Worm (Caenorhabditis elegans) whole organism, early embryonic: ENCODE results near the gene top-3.

ENCODE experiments used
- B0310.2 ChIP-seq: sonication (generic microtip); optimal IDR thresholded peaks from 2 replicates; lab custom pipeline; 2016; ENCODE audit warnings: mild to moderate bottlenecking, missing genetic modification characterization, missing compliant biosample characterization
- aly-1 ChIP-seq: sonication (generic microtip); optimal IDR thresholded peaks from 2 replicates; lab custom pipeline; 2016; ENCODE audit warnings: missing genetic modification characterization, missing compliant biosample characterization
- ama-1 ChIP-seq: fragments of 150-350 bp; optimal IDR thresholded peaks from 2 replicates; lab custom pipeline; 2014
- ceh-36 ChIP-seq: sonication (generic microtip); optimal IDR thresholded peaks from 2 replicates; lab custom pipeline; 2016; ENCODE audit warnings: missing genetic modification characterization, inconsistent platforms, missing compliant biosample characterization
- ets-7 ChIP-seq: sonication (generic microtip); optimal IDR thresholded peaks from 2 replicates; lab custom pipeline; 2016; ENCODE audit warnings: missing genotype, missing genetic modification characterization, missing compliant biosample characterization
- flt-1 ChIP-seq: fragments of 200-800 bp; sonication (Bioruptor generic); IDR thresholded peaks from 2 replicates; pipeline ENCODE4 v1.3.6; 2022; ENCODE audit warnings: missing genetic modification characterization, missing compliant biosample characterization
- hmbx-1 ChIP-seq: sonication (generic microtip); optimal IDR thresholded peaks from 2 replicates; lab custom pipeline; 2016; ENCODE audit warnings: mild to moderate bottlenecking, missing genetic modification characterization, missing compliant biosample characterization
- hmg-4 ChIP-seq: fragments of 200-800 bp; sonication (Bioruptor generic); optimal IDR thresholded peaks from 2 replicates; lab custom pipeline; 2018; ENCODE audit warnings: mild to moderate bottlenecking, missing genetic modification characterization, missing compliant biosample characterization
- hnd-1 ChIP-seq: sonication (generic microtip); optimal IDR thresholded peaks from 2 replicates; lab custom pipeline; 2016; ENCODE audit warnings: missing genetic modification characterization, missing compliant biosample characterization
- scrt-1 ChIP-seq: fragments of 200-800 bp; sonication (Bioruptor generic); IDR thresholded peaks from 2 replicates; pipeline ENCODE4 v1.3.6; 2022; ENCODE audit warnings: missing genetic modification characterization, missing compliant biosample characterization
- tbx-11 ChIP-seq: fragments of 200-800 bp; sonication (Bioruptor generic); IDR thresholded peaks from 2 replicates; pipeline ENCODE4 v1.3.6; 2022; ENCODE audit warnings: missing genetic modification characterization, missing compliant biosample characterization
- tbx-37 ChIP-seq: fragments of 200-800 bp; sonication (Bioruptor generic); conservative IDR thresholded peaks from 2 replicates; pipeline ENCODE4 v1.3.6; 2022; ENCODE audit warnings: missing genetic modification reagents, missing genetic modification characterization, missing compliant biosample characterization
- tra-4 ChIP-seq: sonication (generic microtip); optimal IDR thresholded peaks from 2 replicates; lab custom pipeline; 2017; ENCODE audit warnings: missing genetic modification characterization, missing compliant biosample characterization

Gene top-3

ce11 chrIII:11907177-11907576 is 52.8 kb downstream of the top-3 start, which contains the start of gene sdz-33:
Gene sdz-33 (plus strand): TSS chrIII:11907477.
- TF ChIP-seq hnd-1 (tag; lab: Kevin White, UChicago), result no peak
- no peak for TF ChIP-seq ceh-36 (tag; lab: Kevin White, UChicago)
- TF ChIP-seq flt-1 (GFP tag; lab: Robert Waterston, UW), result no peak
- TF ChIP-seq B0310.2 (tag; lab: Kevin White, UChicago), result no peak
- TF ChIP-seq hmg-4, result no peak
- no peak for TF ChIP-seq ama-1 (lab: Kevin White, UChicago)
- no peak for TF ChIP-seq tra-4 (tag; lab: Kevin White, UChicago)
- no peak for TF ChIP-seq tbx-37 (GFP tag; lab: Robert Waterston, UW)
- TF ChIP-seq scrt-1 (GFP tag; lab: Robert Waterston, UW), result no peak
- no peak for TF ChIP-seq ets-7 (tag; lab: Kevin White, UChicago)
- TF ChIP-seq hmbx-1, result no peak
- no peak for TF ChIP-seq tbx-11 (GFP tag; lab: Robert Waterston, UW)

ce11 chrIII:11902782-11903181 is 57.2 kb downstream of the top-3 start:
- TF ChIP-seq tra-4 (tag; lab: Kevin White, UChicago) (no peak), tbx-37 (GFP tag; lab: Robert Waterston, UW) (no peak), aly-1 (tag; lab: Kevin White, UChicago) (no peak)

- no peak for TF ChIP-seq hnd-1 (tag; lab: Kevin White, UChicago)
- TF ChIP-seq hmg-4, result no peak
- TF ChIP-seq ets-7 (tag; lab: Kevin White, UChicago), result no peak
- TF ChIP-seq B0310.2 (tag; lab: Kevin White, UChicago), result no peak
- no peak for TF ChIP-seq scrt-1 (GFP tag; lab: Robert Waterston, UW)
- no peak for TF ChIP-seq tra-4 (tag; lab: Kevin White, UChicago)
These were observed 60.0 kb downstream of the top-3 start for ce11 chrIII:11900022-11900421.
